3 worm cellular contexts compared by ENCODE assay signal in genomic region chrIII:1926456-1926855, ce11.
TF ChIP-seq lines count a peak whose summit lies in the region.

No protein-coding gene starts in this region.

TF ChIP-seq in whole organism, L1 larva, 84 proteins besides CTCF, POLR2A, EP300 and RAD21 (continued from another document and continues in another):
- TF ChIP-seq dpl-1 (GFP tag; optimal IDR thresholded peaks at IDR 0.05; lab: Kevin White, UChicago) (peak; percentile 55 to 57 (median 55)), snpc-4 (tag; optimal IDR thresholded peaks at IDR 0.05; lab: Kevin White, UChicago) (peak; percentile 73), swsn-7 (tag; optimal IDR thresholded peaks at IDR 0.05; lab: Kevin White, UChicago) (peak; percentile 96), hlh-17 (GFP tag; optimal IDR thresholded peaks at IDR 0.05; lab: Kevin White, UChicago; ENCODE audit: borderline replicate concordance) (no peak), ceh-82 (tag; optimal IDR thresholded peaks at IDR 0.05; lab: Kevin White, UChicago) (peak; percentile 85 to 91 (median 87)), rnt-1 (tag; optimal IDR thresholded peaks at IDR 0.05; lab: Kevin White, UChicago) (peak; percentile 97), ama-1 (optimal IDR thresholded peaks at IDR 0.05; lab: Kevin White, UChicago) (peak; percentile 55), C04F5.9 (tag; optimal IDR thresholded peaks at IDR 0.05; lab: Kevin White, UChicago) (no peak), nhr-85 (tag; lab: Kevin White, UChicago) (peak; percentile 100), fos-1 (tag; optimal IDR thresholded peaks at IDR 0.05; lab: Kevin White, UChicago) (peak; percentile 91), fkh-8 (tag; optimal IDR thresholded peaks at IDR 0.05; lab: Kevin White, UChicago) (peak; percentile 86), lin-13 (GFP tag; optimal IDR thresholded peaks at IDR 0.05; lab: Kevin White, UChicago) (peak; percentile 88), nhr-19 (GFP tag; conservative IDR thresholded peaks at IDR 0.05; lab: Robert Waterston, UW) (peak; percentile 97), ztf-11 (tag; optimal IDR thresholded peaks at IDR 0.05; lab: Kevin White, UChicago) (peak in 1 of 2 experiments; percentile 87), lin-15B (tag; optimal IDR thresholded peaks at IDR 0.05; lab: Kevin White, UChicago) (no peak), hpl-2 (GFP tag; optimal IDR thresholded peaks at IDR 0.05; lab: Kevin White, UChicago) (peak; percentile 87), efl-3 (GFP tag; optimal IDR thresholded peaks at IDR 0.05; lab: Kevin White, UChicago) (peak; percentile 56), aha-1 (tag; optimal IDR thresholded peaks at IDR 0.05; lab: Kevin White, UChicago) (peak; percentile 70), zip-4 (GFP tag; optimal IDR thresholded peaks at IDR 0.05; lab: Kevin White, UChicago) (peak; percentile 63), jun-1 (tag; optimal IDR thresholded peaks at IDR 0.05; lab: Kevin White, UChicago) (peak; percentile 97), aly-2 (tag; optimal IDR thresholded peaks at IDR 0.05; lab: Kevin White, UChicago) (no peak), alr-1 (tag; optimal IDR thresholded peaks at IDR 0.05; lab: Kevin White, UChicago; ENCODE audit: borderline replicate concordance) (no peak), ceh-8 (GFP tag; optimal IDR thresholded peaks at IDR 0.05; lab: Kevin White, UChicago) (peak; percentile 91), nhr-11 (tag; optimal IDR thresholded peaks at IDR 0.05; lab: Kevin White, UChicago) (peak; percentile 83), lsy-2 (tag; optimal IDR thresholded peaks at IDR 0.05; lab: Kevin White, UChicago) (peak; percentile 83 to 90), mab-9 (GFP tag; IDR thresholded peaks at IDR 0.05; lab: Robert Waterston, UW) (0 out of 2 replicates have a peak, but pooled peaks have one; percentile 56), mdl-1 (tag; optimal IDR thresholded peaks at IDR 0.05; lab: Kevin White, UChicago) (peak in 1 of 2 experiments; percentile 95), sup-37 (GFP tag; optimal IDR thresholded peaks at IDR 0.05; lab: Kevin White, UChicago) (peak; percentile 50), lin-35 (GFP tag; optimal IDR thresholded peaks at IDR 0.05; lab: Kevin White, UChicago) (peak; percentile 70 to 85), nhr-77 (tag; optimal IDR thresholded peaks at IDR 0.05; lab: Kevin White, UChicago) (peak; percentile 69), lin-39 (tag; optimal IDR thresholded peaks at IDR 0.05; lab: Kevin White, UChicago) (peak; percentile 67), ceh-88 (GFP tag; IDR thresholded peaks at IDR 0.05; lab: Robert Waterston, UW) (peak; percentile 70), pqm-1 (tag; optimal IDR thresholded peaks at IDR 0.05; lab: Kevin White, UChicago) (no peak), grh-1 (GFP tag; IDR thresholded peaks at IDR 0.05; lab: Robert Waterston, UW) (peak; percentile 95), nhr-71 (tag; optimal IDR thresholded peaks at IDR 0.05; lab: Kevin White, UChicago) (peak; percentile 99), tlp-1 (tag; optimal IDR thresholded peaks at IDR 0.05; lab: Kevin White, UChicago) (no peak), nhr-237 (tag; optimal IDR thresholded peaks at IDR 0.05; lab: Kevin White, UChicago) (peak; percentile 48), zag-1 (tag; optimal IDR thresholded peaks at IDR 0.05; lab: Kevin White, UChicago) (peak; percentile 25), hlh-4 (tag; optimal IDR thresholded peaks at IDR 0.05; lab: Kevin White, UChicago) (no peak), Y116A8C.19 (tag; optimal IDR thresholded peaks at IDR 0.05; lab: Kevin White, UChicago; ENCODE audit: borderline replicate concordance) (no peak), mef-2 (tag; optimal IDR thresholded peaks at IDR 0.05; lab: Kevin White, UChicago) (peak; percentile 86), sptf-1 (tag; optimal IDR thresholded peaks at IDR 0.05; lab: Kevin White, UChicago) (no peak), elt-3 (tag; optimal IDR thresholded peaks at IDR 0.05; lab: Kevin White, UChicago) (peak in 3 of 6 experiments; percentile 80 to 89 (median 88))

TF ChIP-seq in whole organism, L3 larva, 47 proteins besides CTCF, POLR2A, EP300 and RAD21 (continued from another document):
- TF ChIP-seq ceh-9 (tag; optimal IDR thresholded peaks at IDR 0.05; lab: Kevin White, UChicago) (no peak), nhr-76 (tag; optimal IDR thresholded peaks at IDR 0.05; lab: Kevin White, UChicago) (no peak), nhr-43 (tag; optimal IDR thresholded peaks at IDR 0.05; lab: Kevin White, UChicago; ENCODE audit: poor library complexity, severe bottlenecking) (peak; percentile 97), fkh-2 (tag; optimal IDR thresholded peaks at IDR 0.05; lab: Kevin White, UChicago) (no peak), pqm-1 (tag; optimal IDR thresholded peaks at IDR 0.05; lab: Kevin White, UChicago) (peak; percentile 74), hmg-11 (tag; optimal IDR thresholded peaks at IDR 0.05; lab: Kevin White, UChicago) (peak; percentile 42), ZK546.5 (tag; optimal IDR thresholded peaks at IDR 0.05; lab: Kevin White, UChicago) (no peak), lin-15B (tag; optimal IDR thresholded peaks at IDR 0.05; lab: Kevin White, UChicago) (peak; percentile 51), nhr-12 (tag; optimal IDR thresholded peaks at IDR 0.05; lab: Kevin White, UChicago) (no peak), mdl-1 (tag; optimal IDR thresholded peaks at IDR 0.05; lab: Kevin White, UChicago) (peak; percentile 72), ztf-11 (tag; optimal IDR thresholded peaks at IDR 0.05; lab: Kevin White, UChicago) (no peak), nhr-25 (tag; optimal IDR thresholded peaks at IDR 0.05; lab: Kevin White, UChicago) (peak; percentile 99), R02D3.7 (tag; optimal IDR thresholded peaks at IDR 0.05; lab: Kevin White, UChicago) (peak; percentile 73), fkh-10 (GFP tag; optimal IDR thresholded peaks at IDR 0.05; lab: Kevin White, UChicago) (peak; percentile 82), elt-1 (tag; optimal IDR thresholded peaks at IDR 0.05; lab: Kevin White, UChicago) (peak; percentile 86), elt-3 (tag; optimal IDR thresholded peaks at IDR 0.05; lab: Kevin White, UChicago) (no peak), nhr-67 (tag; optimal IDR thresholded peaks at IDR 0.05; lab: Kevin White, UChicago) (no peak), ztf-4 (tag; optimal IDR thresholded peaks at IDR 0.05; lab: Kevin White, UChicago) (peak; percentile 7), ceh-28 (tag; optimal IDR thresholded peaks at IDR 0.05; lab: Kevin White, UChicago) (peak; percentile 85), mml-1 (tag; optimal IDR thresholded peaks at IDR 0.05; lab: Kevin White, UChicago) (no peak), unc-39 (tag; optimal IDR thresholded peaks at IDR 0.05; lab: Kevin White, UChicago) (no peak), nhr-237 (tag; optimal IDR thresholded peaks at IDR 0.05; lab: Kevin White, UChicago) (no peak), fos-1 (tag; optimal IDR thresholded peaks at IDR 0.05; lab: Kevin White, UChicago) (peak; percentile 32), daf-12 (tag; optimal IDR thresholded peaks at IDR 0.05; lab: Kevin White, UChicago) (no peak), pha-4 (tag; optimal IDR thresholded peaks at IDR 0.05; lab: Kevin White, UChicago) (peak; percentile 97), lsy-12 (tag; optimal IDR thresholded peaks at IDR 0.05; lab: Kevin White, UChicago) (peak; percentile 79), ama-1 (optimal IDR thresholded peaks at IDR 0.05; lab: Kevin White, UChicago) (peak; percentile 40), jun-1 (tag; optimal IDR thresholded peaks at IDR 0.05; lab: Kevin White, UChicago) (peak; percentile 90)

TF ChIP-seq in whole organism, young adult, 124 proteins besides CTCF, POLR2A, EP300 and RAD21 (continued from another document and continues in another):
- TF ChIP-seq F57C9.4 (tag; optimal IDR thresholded peaks at IDR 0.05; lab: Kevin White, UChicago) (no peak), F23B12.7 (tag; optimal IDR thresholded peaks at IDR 0.05; lab: Kevin White, UChicago; ENCODE audit: insufficient read depth) (no peak), repo-1 (tag; optimal IDR thresholded peaks at IDR 0.05; lab: Kevin White, UChicago) (no peak), ztf-6 (GFP tag; IDR thresholded peaks at IDR 0.05; lab: Robert Waterston, UW) (0 out of 2 replicates have a peak, but pooled peaks have one; percentile 32), Y67H2A.10 (GFP tag; conservative IDR thresholded peaks at IDR 0.05; lab: Robert Waterston, UW) (no peak), nhr-80 (tag; optimal IDR thresholded peaks at IDR 0.05; lab: Kevin White, UChicago) (peak; percentile 88), ztf-26 (tag; optimal IDR thresholded peaks at IDR 0.05; lab: Kevin White, UChicago) (peak; percentile 71), F49E8.2 (tag; optimal IDR thresholded peaks at IDR 0.05; lab: Kevin White, UChicago; ENCODE audit: insufficient read depth) (no peak), B0019.2 (GFP tag; conservative IDR thresholded peaks at IDR 0.05; lab: Robert Waterston, UW) (no peak), chd-7 (tag; optimal IDR thresholded peaks at IDR 0.05; lab: Kevin White, UChicago) (peak; percentile 90), lin-26 (GFP tag; IDR thresholded peaks at IDR 0.05; lab: Robert Waterston, UW) (peak; percentile 82), atf-7 (tag; optimal IDR thresholded peaks at IDR 0.05; lab: Kevin White, UChicago) (peak; percentile 86), Y95B8A.8 (GFP tag; IDR thresholded peaks at IDR 0.05; lab: Robert Waterston, UW) (peak; percentile 50; the same call in 1 of the 2 replicates), ekl-4 (GFP tag; IDR thresholded peaks at IDR 0.05; lab: Robert Waterston, UW) (peak; percentile 54; the same call in 1 of the 2 replicates), madf-6 (GFP tag; IDR thresholded peaks at IDR 0.05; lab: Robert Waterston, UW) (no peak), ama-1 (optimal IDR thresholded peaks at IDR 0.05; lab: Kevin White, UChicago) (no peak), ama-1 (GFP tag; optimal IDR thresholded peaks at IDR 0.05; lab: Kevin White, UChicago) (no peak), F22D6.2 (tag; optimal IDR thresholded peaks at IDR 0.05; lab: Kevin White, UChicago) (peak; percentile 67), snpc-4 (GFP tag; optimal IDR thresholded peaks at IDR 0.05; lab: Kevin White, UChicago) (no peak), snpc-4 (tag; optimal IDR thresholded peaks at IDR 0.05; lab: Kevin White, UChicago) (peak in 2 of 4 experiments; percentile 54 to 58), egl-18 (GFP tag; IDR thresholded peaks at IDR 0.05; lab: Robert Waterston, UW) (no peak), rpc-1 (optimal IDR thresholded peaks at IDR 0.05; lab: Kevin White, UChicago) (no peak), rpc-1 (tag; optimal IDR thresholded peaks at IDR 0.05; lab: Kevin White, UChicago) (no peak), F39B2.1 (GFP tag; IDR thresholded peaks at IDR 0.05; lab: Robert Waterston, UW) (no peak), F52B5.7 (tag; optimal IDR thresholded peaks at IDR 0.05; lab: Kevin White, UChicago) (no peak), Y53F4B.3 (GFP tag; IDR thresholded peaks at IDR 0.05; lab: Robert Waterston, UW) (no peak), ceh-27 (GFP tag; optimal IDR thresholded peaks at IDR 0.05; lab: Kevin White, UChicago) (peak; percentile 69), gei-17 (GFP tag; optimal IDR thresholded peaks at IDR 0.05; lab: Kevin White, UChicago) (peak; percentile 61), F57A8.1 (GFP tag; optimal IDR thresholded peaks at IDR 0.05; lab: Kevin White, UChicago) (no peak), pbrm-1 (GFP tag; IDR thresholded peaks at IDR 0.05; lab: Robert Waterston, UW) (peak; percentile 68), unc-130 (GFP tag; optimal IDR thresholded peaks at IDR 0.05; lab: Kevin White, UChicago) (no peak), zim-3 (tag; optimal IDR thresholded peaks at IDR 0.05; lab: Kevin White, UChicago) (no peak), F10E7.11 (tag; optimal IDR thresholded peaks at IDR 0.05; lab: Kevin White, UChicago) (no peak), ceh-100 (GFP tag; IDR thresholded peaks at IDR 0.05; lab: Robert Waterston, UW) (no peak), snpc-1.3 (tag; optimal IDR thresholded peaks at IDR 0.05; lab: Kevin White, UChicago; ENCODE audit: insufficient read depth) (no peak), ceh-91 (GFP tag; IDR thresholded peaks at IDR 0.05; lab: Robert Waterston, UW) (no peak), lsy-27 (tag; optimal IDR thresholded peaks at IDR 0.05; lab: Kevin White, UChicago; ENCODE audit: borderline replicate concordance, insufficient read depth) (no peak), ztf-28 (GFP tag; IDR thresholded peaks at IDR 0.05; lab: Robert Waterston, UW) (no peak), ccch-3 (GFP tag; optimal IDR thresholded peaks at IDR 0.05; lab: Kevin White, UChicago) (no peak), B0336.3 (GFP tag; IDR thresholded peaks at IDR 0.05; lab: Robert Waterston, UW) (peak; percentile 74), cebp-2 (GFP tag; IDR thresholded peaks at IDR 0.05; lab: Robert Waterston, UW) (no peak), bed-2 (GFP tag; IDR thresholded peaks at IDR 0.05; lab: Robert Waterston, UW) (no peak), nhr-27 (tag; optimal IDR thresholded peaks at IDR 0.05; lab: Kevin White, UChicago) (no peak), nhr-120 (GFP tag; IDR thresholded peaks at IDR 0.05; lab: Robert Waterston, UW) (no peak), attf-6 (GFP tag; IDR thresholded peaks at IDR 0.05; lab: Robert Waterston, UW) (no peak), dpl-1 (GFP tag; optimal IDR thresholded peaks at IDR 0.05; lab: Kevin White, UChicago) (no peak), sea-2 (GFP tag; IDR thresholded peaks at IDR 0.05; lab: Robert Waterston, UW) (no peak), fkh-3 (tag; optimal IDR thresholded peaks at IDR 0.05; lab: Kevin White, UChicago) (no peak), bed-1 (GFP tag; IDR thresholded peaks at IDR 0.05; lab: Robert Waterston, UW) (no peak), Y79H2A.3 (GFP tag; conservative IDR thresholded peaks at IDR 0.05; lab: Robert Waterston, UW) (no peak), F55B11.4 (tag; optimal IDR thresholded peaks at IDR 0.05; lab: Kevin White, UChicago; ENCODE audit: borderline replicate concordance, insufficient read depth) (no peak), ZK185.1 (tag; optimal IDR thresholded peaks at IDR 0.05; lab: Kevin White, UChicago; ENCODE audit: poor library complexity, severe bottlenecking) (no peak), nfya-1 (tag; optimal IDR thresholded peaks at IDR 0.05; lab: Kevin White, UChicago; ENCODE audit: borderline replicate concordance, insufficient read depth) (no peak), madf-8 (GFP tag; conservative IDR thresholded peaks at IDR 0.05; lab: Robert Waterston, UW) (no peak), C06A6.2 (GFP tag; conservative IDR thresholded peaks at IDR 0.05; lab: Robert Waterston, UW) (peak; percentile 91), attf-5 (GFP tag; optimal IDR thresholded peaks at IDR 0.05; lab: Kevin White, UChicago) (peak; percentile 66), zfh-2 (GFP tag; conservative IDR thresholded peaks at IDR 0.05; lab: Robert Waterston, UW) (peak; percentile 98), lin-40 (tag; optimal IDR thresholded peaks at IDR 0.05; lab: Kevin White, UChicago) (peak; percentile 95), unc-62 (GFP tag; optimal IDR thresholded peaks at IDR 0.05; lab: Kevin White, UChicago) (no peak), Y56A3A.18 (GFP tag; IDR thresholded peaks at IDR 0.05; lab: Robert Waterston, UW) (0 out of 2 replicates have a peak, but pooled peaks have one; percentile 21), T07F8.4 (tag; optimal IDR thresholded peaks at IDR 0.05; lab: Kevin White, UChicago) (no peak), hlh-12 (tag; optimal IDR thresholded peaks at IDR 0.05; lab: Kevin White, UChicago) (no peak), athp-1 (tag; optimal IDR thresholded peaks at IDR 0.05; lab: Kevin White, UChicago) (peak; percentile 30), ztf-3 (GFP tag; optimal IDR thresholded peaks at IDR 0.05; lab: Kevin White, UChicago) (peak; percentile 72), mes-4 (tag; optimal IDR thresholded peaks at IDR 0.05; lab: Kevin White, UChicago) (no peak), attf-3 (GFP tag; conservative IDR thresholded peaks at IDR 0.05; lab: Robert Waterston, UW) (0 out of 2 replicates have a peak, but pooled peaks have one; percentile 33), lag-1 (GFP tag; IDR thresholded peaks at IDR 0.05; lab: Robert Waterston, UW) (peak; percentile 81; the same call in 1 of the 2 replicates), egl-44 (GFP tag; IDR thresholded peaks at IDR 0.05; lab: Robert Waterston, UW) (no peak), let-607 (tag; optimal IDR thresholded peaks at IDR 0.05; lab: Kevin White, UChicago) (peak in 1 of 2 experiments; percentile 41)
